Fruit fly (Drosophila melanogaster) whole organism: ENCODE measurements around the gene CG33098.

Source experiments
- CG8478 ChIP-seq: fragments of >200 bp; optimal IDR thresholded peaks from 2 replicates; lab custom pipeline; 2018; ENCODE audit warnings: inconsistent platforms
- pan ChIP-seq: fragments of >200 bp; optimal IDR thresholded peaks from 2 replicates; lab custom pipeline; 2017
- psq ChIP-seq: fragments of >200 bp; optimal IDR thresholded peaks from 2 replicates; lab custom pipeline; 2017

- TF ChIP-seq psq (no peak), CG8478 (lab: Kevin White, UChicago) (no peak), pan (lab: Kevin White, UChicago) (no peak)
Measured at dm6 chr3R:12352003-12352402, 35.0 kb upstream of the CG33098 start, which contains the start of gene CG10041.
